Fruit fly (Drosophila melanogaster) whole organism, wandering third instar larva: ENCODE data around the gene laf.

Experiments
- Abd-B ChIP-seq: fragments of >200 bp; optimal IDR thresholded peaks from 2 replicates; lab custom pipeline; 2017; ENCODE audit warnings: missing biosample characterization, missing genetic modification characterization
- CG32264 ChIP-seq: fragments of 200-800 bp; sonication (Bioruptor generic); optimal IDR thresholded peaks from 2 replicates; lab custom pipeline; 2016; ENCODE audit warnings: missing biosample characterization, missing genetic modification characterization
- CG9705 ChIP-seq: fragments of 200-800 bp; sonication (Bioruptor generic); optimal IDR thresholded peaks from 2 replicates; lab custom pipeline; 2018; ENCODE audit warnings: missing biosample characterization, mild to moderate bottlenecking, missing genetic modification characterization
- CrebA ChIP-seq: fragments of 200-800 bp; sonication (Bioruptor generic); optimal IDR thresholded peaks from 2 replicates; lab custom pipeline; 2016; ENCODE audit warnings: missing biosample characterization, mild to moderate bottlenecking, missing genetic modification characterization, borderline replicate concordance
- Dfd ChIP-seq: fragments of >200 bp; optimal IDR thresholded peaks from 2 replicates; lab custom pipeline; 2017; ENCODE audit warnings: missing biosample characterization, missing genetic modification characterization
- Dif ChIP-seq: fragments of 200-275, 200-300 bp; sonication (Bioruptor generic); optimal IDR thresholded peaks from 2 replicates; lab custom pipeline; 2018; ENCODE audit warnings: missing biosample characterization, missing genetic modification characterization; ENCODE audit not compliant: partially characterized antibody
- GATAd ChIP-seq: sonication (Bioruptor generic); optimal IDR thresholded peaks from 2 replicates; lab custom pipeline; 2016; ENCODE audit warnings: missing biosample characterization, missing genetic modification characterization
- HLH106 ChIP-seq: fragments of 200-800 bp; optimal IDR thresholded peaks from 3 replicates; lab custom pipeline; 2019; ENCODE audit warnings: missing biosample characterization, mild to moderate bottlenecking, missing genetic modification characterization, moderate library complexity
- Hnf4 ChIP-seq: fragments of 200-800 bp; sonication (Bioruptor generic); optimal IDR thresholded peaks from 2 replicates; lab custom pipeline; 2016; ENCODE audit warnings: missing biosample characterization, mild to moderate bottlenecking, missing genetic modification characterization
- Hr78 ChIP-seq: fragments of >200 bp; optimal IDR thresholded peaks from 2 replicates; lab custom pipeline; 2017; ENCODE audit warnings: missing biosample characterization, missing genetic modification characterization
- Hr83 ChIP-seq: fragments of 200-300 bp; sonication (Bioruptor generic); optimal IDR thresholded peaks from 2 replicates; lab custom pipeline; 2016; ENCODE audit warnings: missing biosample characterization, mild to moderate bottlenecking, missing genetic modification characterization, moderate library complexity; ENCODE audit not compliant: poor library complexity, severe bottlenecking
- Jra ChIP-seq: sonication (Bioruptor generic); optimal IDR thresholded peaks from 2 replicates; lab custom pipeline; 2016; ENCODE audit warnings: missing biosample characterization, missing genetic modification characterization
- Mio ChIP-seq: sonication (Bioruptor generic); optimal IDR thresholded peaks from 2 replicates; lab custom pipeline; 2016; ENCODE audit warnings: missing biosample characterization, missing genetic modification characterization
- Myc ChIP-seq: fragments of >200 bp; optimal IDR thresholded peaks from 2 replicates; lab custom pipeline; 2017
- N ChIP-seq: fragments of >200 bp; optimal IDR thresholded peaks from 2 replicates; lab custom pipeline; 2018; ENCODE audit warnings: missing biosample characterization, missing external identifiers, missing genetic modification characterization
- OdsH ChIP-seq: fragments of 200-800 bp; sonication (Bioruptor generic); optimal IDR thresholded peaks from 2 replicates; lab custom pipeline; 2016; ENCODE audit warnings: missing biosample characterization, mild to moderate bottlenecking, missing genetic modification characterization
- Rel ChIP-seq, 2 experiments: fragments of 200-800 bp; sonication (Bioruptor generic) in 1 of 2; optimal IDR thresholded peaks; 2 replicates in 1 of 2; 3 replicates in 1 of 2; lab custom pipeline; 2016 to 2019; ENCODE audit warnings: mild to moderate bottlenecking in 2 of 2, missing biosample characterization in 2 of 2, missing genetic modification characterization in 2 of 2, moderate library complexity in 1 of 2
- Sp1 ChIP-seq: fragments of 200-800 bp; sonication (Bioruptor generic); optimal IDR thresholded peaks from 3 replicates; lab custom pipeline; 2019; ENCODE audit warnings: missing biosample characterization, mild to moderate bottlenecking, missing genetic modification characterization, moderate library complexity
- br ChIP-seq: fragments of 200-800 bp; sonication (Bioruptor generic); optimal IDR thresholded peaks from 2 replicates; lab custom pipeline; 2016; ENCODE audit warnings: missing biosample characterization, missing genetic modification characterization
- brk ChIP-seq: fragments of 200-800 bp; sonication (Bioruptor generic); optimal IDR thresholded peaks from 2 replicates; lab custom pipeline; 2016; ENCODE audit warnings: missing biosample characterization, mild to moderate bottlenecking, missing genetic modification characterization
- dl ChIP-seq, 2 experiments: fragments of 175-275, 200-275 bp in 1 of 2; fragments of 200-275 bp in 1 of 2; sonication (Bioruptor generic); optimal IDR thresholded peaks; lab custom pipeline; 2018; ENCODE audit warnings: mild to moderate bottlenecking in 2 of 2, missing biosample characterization in 2 of 2, missing genetic modification characterization in 2 of 2, moderate library complexity in 2 of 2; ENCODE audit not compliant: partially characterized antibody in 2 of 2, insufficient read depth in 1 of 2
- dmrt93B ChIP-seq: fragments of 200-800 bp; sonication (Bioruptor generic); optimal IDR thresholded peaks from 2 replicates; lab custom pipeline; 2018; ENCODE audit warnings: missing biosample characterization, mild to moderate bottlenecking, missing genetic modification characterization
- dsf ChIP-seq: sonication (Bioruptor generic); optimal IDR thresholded peaks from 2 replicates; lab custom pipeline; 2016; ENCODE audit warnings: missing biosample characterization, missing genetic modification characterization, borderline replicate concordance
- ey ChIP-seq: fragments of 200-800 bp; sonication (Bioruptor generic); optimal IDR thresholded peaks from 2 replicates; lab custom pipeline; 2016; ENCODE audit warnings: missing biosample characterization, missing genetic modification characterization
- foxo ChIP-seq, 2 experiments: fragments of 200-800 bp; sonication (Bioruptor generic); optimal IDR thresholded peaks; 2 replicates in 1 of 2; 3 replicates in 1 of 2; lab custom pipeline; 2016 to 2017; ENCODE audit warnings: missing biosample characterization in 2 of 2, missing genetic modification characterization in 2 of 2
- fru ChIP-seq: fragments of 200-800 bp; sonication (Bioruptor generic); optimal IDR thresholded peaks from 3 replicates; lab custom pipeline; 2016; ENCODE audit warnings: missing biosample characterization, mild to moderate bottlenecking, missing genetic modification characterization
- h ChIP-seq: fragments of 200-800 bp; sonication (Bioruptor generic); optimal IDR thresholded peaks from 3 replicates; lab custom pipeline; 2016; ENCODE audit warnings: missing biosample characterization, mild to moderate bottlenecking, missing genetic modification characterization
- jim ChIP-seq: fragments of 175-275, 200-325 bp; sonication (Bioruptor generic); optimal IDR thresholded peaks from 2 replicates; lab custom pipeline; 2016; ENCODE audit warnings: missing biosample characterization, mild to moderate bottlenecking, missing genetic modification characterization
- lola ChIP-seq: fragments of >200 bp; optimal IDR thresholded peaks from 2 replicates; lab custom pipeline; 2017; ENCODE audit warnings: missing biosample characterization, missing genetic modification characterization
- pan ChIP-seq: fragments of >200 bp; optimal IDR thresholded peaks from 2 replicates; lab custom pipeline; 2017
- psq ChIP-seq: fragments of 200-800 bp; sonication (Bioruptor generic); optimal IDR thresholded peaks from 3 replicates; lab custom pipeline; 2017; ENCODE audit warnings: missing biosample characterization, mild to moderate bottlenecking, missing genetic modification characterization, moderate library complexity
- rgr ChIP-seq: fragments of 200-800 bp; sonication (Bioruptor generic); optimal IDR thresholded peaks from 3 replicates; lab custom pipeline; 2016; ENCODE audit warnings: missing biosample characterization, mild to moderate bottlenecking, missing genetic modification characterization
- sage ChIP-seq: fragments of 200-800 bp; sonication (Bioruptor generic); optimal IDR thresholded peaks from 2 replicates; lab custom pipeline; 2016; ENCODE audit warnings: missing biosample characterization, mild to moderate bottlenecking, missing genetic modification characterization
- sv ChIP-seq: fragments of 200-800 bp; sonication (Bioruptor generic); optimal IDR thresholded peaks from 3 replicates; lab custom pipeline; 2016; ENCODE audit warnings: missing biosample characterization, missing genetic modification characterization
- tai ChIP-seq: sonication (Bioruptor generic); optimal IDR thresholded peaks from 2 replicates; lab custom pipeline; 2016; ENCODE audit warnings: missing biosample characterization, missing genetic modification characterization
- usp ChIP-seq: fragments of >200 bp; optimal IDR thresholded peaks from 2 replicates; lab custom pipeline; 2017; ENCODE audit warnings: missing biosample characterization, missing genetic modification characterization
- woc ChIP-seq: sonication (Bioruptor generic); optimal IDR thresholded peaks from 2 replicates; lab custom pipeline; 2016; ENCODE audit warnings: missing biosample characterization, mild to moderate bottlenecking, missing genetic modification characterization

Gene laf

dm6 chr3R:4878433-4878832, at the start of gene laf:
TSS of gene laf (minus strand) at chr3R:4878533.
- TF ChIP-seq sage (GFP tag; lab: Kevin White, UChicago) (no peak), foxo (GFP tag; optimal IDR thresholded peaks at IDR 0.05; lab: Kevin White, UChicago) (no peak), woc (GFP tag; lab: Kevin White, UChicago) (no peak), Mio (no peak), usp (no peak), psq (GFP tag; lab: Kevin White, UChicago) (no peak), ey (GFP tag; lab: Kevin White, UChicago) (no peak), Hr78 (no peak), Hnf4 (GFP tag; lab: Kevin White, UChicago) (no peak), dsf (GFP tag; lab: Kevin White, UChicago) (no peak)

DNA sequence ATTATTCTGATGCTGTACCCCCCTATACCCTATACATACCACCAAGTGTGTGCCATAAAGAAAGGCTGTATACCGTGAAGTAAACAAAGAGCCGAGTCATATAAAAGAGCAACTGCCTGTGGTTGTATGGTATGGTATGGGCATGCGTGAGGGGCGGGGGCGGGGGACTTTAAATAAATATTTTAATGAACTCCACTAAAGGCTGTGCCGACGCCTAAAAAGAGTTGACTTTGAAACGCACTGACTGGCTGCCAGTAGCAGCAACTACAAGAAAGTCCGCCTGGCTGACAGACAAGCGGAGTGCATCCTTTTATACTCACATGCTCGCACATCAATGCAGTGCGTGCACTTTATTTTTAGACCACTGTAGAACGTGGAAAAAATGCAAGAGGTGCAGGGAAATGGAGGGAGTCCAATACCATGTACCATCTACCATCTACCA, 36.1 kb upstream of the laf start:
- no peak for TF ChIP-seq br (GFP tag; lab: Kevin White, UChicago)
- no peak for TF ChIP-seq Hnf4 (GFP tag; lab: Kevin White, UChicago)
- TF ChIP-seq jim (GFP tag; lab: Kevin White, UChicago), result no peak
- peak; percentile 6 for TF ChIP-seq HLH106 (tag; lab: Kevin White, UChicago)
- TF ChIP-seq sv (GFP tag; lab: Kevin White, UChicago), result no peak

DNA sequence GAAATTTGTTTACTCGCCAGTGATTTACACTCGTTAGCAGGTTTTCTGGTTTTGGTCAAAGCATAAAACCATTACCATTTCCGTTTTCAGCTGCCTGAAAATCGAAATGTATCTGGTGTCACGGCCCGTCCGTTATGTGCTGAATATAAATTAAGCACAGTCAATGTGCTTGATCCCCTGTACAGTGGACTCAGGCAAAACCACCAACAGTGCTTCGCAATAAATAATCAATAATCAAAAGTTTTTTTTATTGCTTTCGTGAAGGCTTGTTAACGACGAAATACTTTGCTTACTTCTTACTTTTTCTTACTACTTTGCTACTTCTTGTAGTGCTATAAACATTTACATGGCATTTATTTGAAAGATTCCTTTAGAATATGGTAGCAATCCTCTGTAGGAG, 34.8 kb upstream of the laf start:
- TF ChIP-seq tai (GFP tag; lab: Kevin White, UChicago) (no peak), foxo (GFP tag; optimal IDR thresholded peaks at IDR 0.05; lab: Kevin White, UChicago) (no peak), HLH106 (tag; lab: Kevin White, UChicago) (peak; percentile 5), pan (lab: Kevin White, UChicago) (no peak), OdsH (peak; percentile 4), Abd-B (no peak)

DNA sequence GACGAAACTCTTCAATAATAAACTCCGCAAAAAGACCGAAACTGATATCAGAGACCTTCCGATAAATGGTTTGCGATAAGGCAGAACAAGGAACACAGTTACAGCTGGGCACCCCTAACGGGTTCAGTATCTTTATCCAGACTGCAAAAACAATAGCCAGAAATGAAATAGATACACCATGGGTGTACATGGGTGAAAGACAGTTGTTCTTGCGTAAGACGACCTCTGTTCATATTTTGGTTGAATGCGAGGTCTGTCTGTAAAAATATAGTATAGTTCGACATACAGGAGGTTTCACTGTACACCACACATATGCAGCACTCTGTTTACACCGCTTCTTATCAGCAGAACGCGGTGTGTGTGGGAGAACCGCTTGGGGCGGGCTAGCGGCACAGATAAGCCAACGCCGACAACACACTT, 33.8 kb upstream of the laf start:
- peak; percentile 41 for TF ChIP-seq sv (GFP tag; lab: Kevin White, UChicago)
- TF ChIP-seq CrebA (GFP tag; lab: Kevin White, UChicago), result no peak
- no peak for TF ChIP-seq usp
- TF ChIP-seq GATAd (GFP tag; lab: Kevin White, UChicago), result no peak
- TF ChIP-seq CG9705 (GFP tag; lab: Kevin White, UChicago), result peak; percentile 10
- TF ChIP-seq dmrt93B (GFP tag; lab: Kevin White, UChicago), result peak; percentile 56
- peak; percentile 59 to 88 for TF ChIP-seq foxo (GFP tag; optimal IDR thresholded peaks at IDR 0.05; lab: Kevin White, UChicago)
- TF ChIP-seq fru (GFP tag; lab: Kevin White, UChicago), result peak; percentile 88
- no peak for TF ChIP-seq sage (GFP tag; lab: Kevin White, UChicago)
- peak; percentile 68 for TF ChIP-seq Jra (GFP tag; lab: Kevin White, UChicago)
- TF ChIP-seq Dif (GFP tag; lab: Kevin White, UChicago), result no peak
- TF ChIP-seq br (GFP tag; lab: Kevin White, UChicago), result peak; percentile 87
- TF ChIP-seq Myc (lab: Kevin White, UChicago), result no peak
- no peak for TF ChIP-seq dsf (GFP tag; lab: Kevin White, UChicago)
- TF ChIP-seq N, result no peak
- no peak for TF ChIP-seq dl (GFP tag; optimal IDR thresholded peaks at IDR 0.05; lab: Kevin White, UChicago; ENCODE audit: insufficient read depth in 1 of 2, partially characterized antibody in 2 of 2)
- TF ChIP-seq Abd-B, result no peak
- TF ChIP-seq woc (GFP tag; lab: Kevin White, UChicago), result peak; percentile 77
- TF ChIP-seq tai (GFP tag; lab: Kevin White, UChicago), result peak; percentile 78
- TF ChIP-seq Rel (GFP tag; optimal IDR thresholded peaks at IDR 0.05; lab: Kevin White, UChicago), result no peak
- TF ChIP-seq Rel (tag; optimal IDR thresholded peaks at IDR 0.05; lab: Kevin White, UChicago), result peak; percentile 54
- no peak for TF ChIP-seq lola
- TF ChIP-seq OdsH, result peak; percentile 83
- TF ChIP-seq Hr83 (GFP tag; lab: Kevin White, UChicago), result no peak
- TF ChIP-seq jim (GFP tag; lab: Kevin White, UChicago), result no peak
- TF ChIP-seq brk (GFP tag; lab: Kevin White, UChicago), result peak; percentile 10
- TF ChIP-seq Hnf4 (GFP tag; lab: Kevin White, UChicago), result peak; percentile 87
- no peak for TF ChIP-seq pan (lab: Kevin White, UChicago)
- TF ChIP-seq rgr (GFP tag; lab: Kevin White, UChicago), result peak; percentile 82
- peak; percentile 76 for TF ChIP-seq psq (GFP tag; lab: Kevin White, UChicago)
- TF ChIP-seq CG32264 (GFP tag; lab: Kevin White, UChicago), result peak; percentile 42
- peak; percentile 83 for TF ChIP-seq ey (GFP tag; lab: Kevin White, UChicago)
- TF ChIP-seq h (GFP tag; lab: Kevin White, UChicago), result peak; percentile 89
- no peak for TF ChIP-seq Dfd (GFP tag; lab: Kevin White, UChicago)
- peak; percentile 75 for TF ChIP-seq Sp1 (GFP tag; lab: Kevin White, UChicago)
- TF ChIP-seq Mio, result peak; percentile 12
- TF ChIP-seq HLH106 (tag; lab: Kevin White, UChicago), result peak; percentile 79
- TF ChIP-seq, all 38 proteins: peak for 21
